Fruit fly (Drosophila melanogaster) Kc167 (cell line): ENCODE data around the gene CG7990.

ENCODE experiments used
- insv ChIP-seq: fragments of >200 bp; optimal IDR thresholded peaks from 3 replicates; lab custom pipeline; 2018; ENCODE audit warnings: missing external identifiers
- psq ChIP-seq: fragments of >200 bp; optimal IDR thresholded peaks from 2 replicates; lab custom pipeline; 2017; ENCODE audit warnings: missing external identifiers

DNA sequence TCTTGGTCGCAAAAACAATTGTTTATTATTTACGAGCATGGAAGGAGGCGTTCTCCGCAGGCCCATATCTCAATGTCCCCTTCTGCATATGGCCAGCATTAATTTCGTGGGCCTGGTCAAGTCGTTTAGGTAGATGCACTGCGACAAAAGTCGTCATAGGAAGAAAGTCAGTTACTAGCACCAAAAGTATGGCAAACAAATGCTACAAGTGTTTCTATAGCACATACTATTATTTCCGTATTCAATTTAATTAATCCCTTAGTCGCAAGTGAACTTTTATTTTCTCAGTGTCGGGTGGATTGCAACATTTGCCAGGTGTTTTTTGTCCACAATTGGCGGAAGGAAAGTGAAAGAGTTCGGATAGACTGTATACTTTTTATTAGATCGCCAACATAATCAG lies 28.8 kb downstream of the CG7990 start:
- TF ChIP-seq insv (no peak), psq (lab: Kevin White, UChicago) (no peak)
